Worm (Caenorhabditis elegans) whole organism, late embryonic: ENCODE results near the gene hnd-1.

ENCODE experiments used
- T23F11.4 ChIP-seq: fragments of 200-800 bp; sonication (Bioruptor generic); optimal IDR thresholded peaks from 2 replicates; lab custom pipeline; 2018; ENCODE audit warnings: mild to moderate bottlenecking, missing genetic modification characterization, missing compliant biosample characterization
- ama-1 ChIP-seq: fragments of 150-350 bp; optimal IDR thresholded peaks from 2 replicates; lab custom pipeline; 2014
- ceh-22 ChIP-seq: sonication (generic microtip); optimal IDR thresholded peaks from 2 replicates; lab custom pipeline; 2017; ENCODE audit warnings: missing biosample characterization, missing genetic modification characterization
- ceh-9 ChIP-seq: sonication (generic microtip); optimal IDR thresholded peaks from 2 replicates; lab custom pipeline; 2016; ENCODE audit warnings: mild to moderate bottlenecking, missing genetic modification characterization, inconsistent platforms, missing compliant biosample characterization
- dve-1 ChIP-seq: sonication (generic microtip); optimal IDR thresholded peaks from 2 replicates; lab custom pipeline; 2017; ENCODE audit warnings: antibody characterized with exemption, mild to moderate bottlenecking, missing genetic modification characterization, missing compliant biosample characterization
- fax-1 ChIP-seq: sonication (generic microtip); optimal IDR thresholded peaks from 2 replicates; lab custom pipeline; 2016; ENCODE audit warnings: missing genotype, missing genetic modification characterization, missing compliant biosample characterization
- lin-11 ChIP-seq: fragments of 200-800 bp; sonication (Bioruptor generic); optimal IDR thresholded peaks from 2 replicates; lab custom pipeline; 2018; ENCODE audit warnings: mild to moderate bottlenecking, missing genetic modification characterization, missing compliant biosample characterization
- nhr-11 ChIP-seq: fragments of 150-350 bp; optimal IDR thresholded peaks from 2 replicates; lab custom pipeline; 2014; ENCODE audit warnings: missing biosample characterization, missing genetic modification characterization
- nhr-232 ChIP-seq: sonication (generic microtip); optimal IDR thresholded peaks from 2 replicates; lab custom pipeline; 2016; ENCODE audit warnings: missing genetic modification characterization, missing compliant biosample characterization
- npax-4 ChIP-seq: sonication (generic microtip); optimal IDR thresholded peaks from 2 replicates; lab custom pipeline; 2016; ENCODE audit warnings: missing genetic modification characterization, missing compliant biosample characterization
- pag-3 ChIP-seq: sonication (generic microtip); optimal IDR thresholded peaks from 2 replicates; lab custom pipeline; 2016; ENCODE audit warnings: missing compliant biosample characterization, missing genetic modification characterization, borderline replicate concordance
- pqm-1 ChIP-seq: sonication (generic microtip); optimal IDR thresholded peaks from 2 replicates; lab custom pipeline; 2016; ENCODE audit warnings: missing genetic modification characterization, missing compliant biosample characterization
- tbx-7 ChIP-seq: sonication (generic microtip); optimal IDR thresholded peaks from 2 replicates; lab custom pipeline; 2016; ENCODE audit warnings: missing genotype, missing genetic modification characterization, missing compliant biosample characterization

ce11 chrX:11675573-11675972 is 8.8 kb upstream of the hnd-1 start:
- TF ChIP-seq nhr-232 (tag; lab: Kevin White, UChicago) (no peak), pag-3 (tag; lab: Kevin White, UChicago) (no peak), ceh-9 (tag; lab: Kevin White, UChicago) (no peak), nhr-11 (no peak), ama-1 (lab: Kevin White, UChicago) (no peak), T23F11.4 (GFP tag; lab: Kevin White, UChicago) (no peak), pqm-1 (tag; lab: Kevin White, UChicago) (no peak), fax-1 (tag; lab: Kevin White, UChicago) (no peak), ceh-22 (tag; lab: Kevin White, UChicago) (no peak), dve-1 (tag; lab: Kevin White, UChicago) (no peak), tbx-7 (tag; lab: Kevin White, UChicago) (no peak), lin-11 (tag; lab: Kevin White, UChicago) (no peak), npax-4 (tag; lab: Kevin White, UChicago) (no peak)
